Fruit fly (Drosophila melanogaster) whole organism, embryonic: Measurements from ENCODE around the gene Obp93a.
A peak's percentile ranks its signal among the peaks of the same experiment; 100 is the strongest.

Experiments used
- Ada2b ChIP-seq: fragments of 200-800 bp; sonication (Bioruptor generic); IDR thresholded peaks from 2 replicates; pipeline ENCODE4 v1.3.6; 2022; ENCODE audit warnings: missing biosample characterization, missing genetic modification characterization
- C15 ChIP-seq: fragments of 200-800 bp; sonication (Bioruptor generic); IDR thresholded peaks from 3 replicates; pipeline ENCODE4 v1.3.6; 2022; ENCODE audit warnings: missing biosample characterization, missing genetic modification characterization
- CG10147 ChIP-seq: fragments of 200-800 bp; sonication (Bioruptor generic); optimal IDR thresholded peaks from 2 replicates; lab custom pipeline; 2019; ENCODE audit warnings: missing biosample characterization, mild to moderate bottlenecking, missing genetic modification characterization, moderate library complexity
- CG10654 ChIP-seq: fragments of 200-800 bp; sonication (Bioruptor generic); optimal IDR thresholded peaks from 2 replicates; lab custom pipeline; 2016; ENCODE audit warnings: missing biosample characterization, missing genetic modification characterization
- CG11247 ChIP-seq: fragments of 200-800 bp; sonication (Bioruptor generic); IDR thresholded peaks from 2 replicates; pipeline ENCODE4 v1.3.6; 2022; ENCODE audit warnings: missing biosample characterization, missing genetic modification characterization
- CG12236 ChIP-seq: fragments of 200-800 bp; sonication (Bioruptor generic); optimal IDR thresholded peaks from 2 replicates; lab custom pipeline; 2016; ENCODE audit warnings: missing biosample characterization, missing genetic modification characterization
- CG13123 ChIP-seq: fragments of 200-800 bp; sonication (Bioruptor generic); optimal IDR thresholded peaks from 2 replicates; lab custom pipeline; 2016; ENCODE audit warnings: missing biosample characterization, missing genetic modification characterization
- CG13894 ChIP-seq: fragments of 200-800 bp; sonication (Bioruptor generic); optimal IDR thresholded peaks from 3 replicates; lab custom pipeline; 2018; ENCODE audit warnings: missing biosample characterization, mild to moderate bottlenecking, missing genetic modification characterization, moderate library complexity
- CG14710 ChIP-seq: fragments of 200-800 bp; sonication (Bioruptor generic); optimal IDR thresholded peaks from 3 replicates; lab custom pipeline; 2019; ENCODE audit warnings: missing biosample characterization, mild to moderate bottlenecking, missing genetic modification characterization, moderate library complexity
- CG15514 ChIP-seq: fragments of 200-800 bp; sonication (Bioruptor generic); optimal IDR thresholded peaks from 3 replicates; lab custom pipeline; 2017; ENCODE audit warnings: missing biosample characterization, missing genetic modification characterization, mild to moderate bottlenecking, moderate library complexity, missing genetic modification reagents
- CG16815 ChIP-seq: fragments of 200-800 bp; sonication (Bioruptor generic); optimal IDR thresholded peaks from 3 replicates; lab custom pipeline; 2017; ENCODE audit warnings: missing biosample characterization, mild to moderate bottlenecking, missing genetic modification characterization
- CG17328 ChIP-seq: fragments of 200-800 bp; sonication (Bioruptor generic); IDR thresholded peaks from 2 replicates; pipeline ENCODE4 v1.3.6; 2022; ENCODE audit warnings: missing biosample characterization, missing genetic modification characterization
- CG17568 ChIP-seq: fragments of 200-800 bp; sonication (Bioruptor generic); optimal IDR thresholded peaks from 2 replicates; lab custom pipeline; 2018; ENCODE audit warnings: missing biosample characterization, mild to moderate bottlenecking, missing genetic modification characterization, moderate library complexity
- CG31224 ChIP-seq: fragments of 200-800 bp; sonication (Bioruptor generic); IDR thresholded peaks from 2 replicates; pipeline ENCODE4 v1.3.6; 2022; ENCODE audit warnings: missing biosample characterization, missing genetic modification characterization
- CG32767 ChIP-seq: fragments of 200-800 bp; sonication (Bioruptor generic); IDR thresholded peaks from 2 replicates; pipeline ENCODE4 v1.3.6; 2022; ENCODE audit warnings: missing biosample characterization, missing genetic modification characterization
- CG32772 ChIP-seq: fragments of 200-800 bp; sonication (Bioruptor generic); IDR thresholded peaks from 2 replicates; pipeline ENCODE4 v1.3.6; 2022; ENCODE audit warnings: missing biosample characterization, missing genetic modification characterization
- CG3407 ChIP-seq: fragments of 200-800 bp; sonication (Bioruptor generic); optimal IDR thresholded peaks from 2 replicates; lab custom pipeline; 2018; ENCODE audit warnings: missing biosample characterization, mild to moderate bottlenecking, missing genetic modification characterization
- CG4328 ChIP-seq: fragments of 200-800 bp; sonication (Bioruptor generic); optimal IDR thresholded peaks from 3 replicates; lab custom pipeline; 2017; ENCODE audit warnings: missing biosample characterization, missing genetic modification reagents, missing genetic modification characterization
- CG4617 ChIP-seq: fragments of 200-800 bp; sonication (Bioruptor generic); optimal IDR thresholded peaks from 3 replicates; lab custom pipeline; 2016; ENCODE audit warnings: missing biosample characterization, missing genetic modification characterization, borderline replicate concordance
- CG4730 ChIP-seq: fragments of 200-800 bp; sonication (Bioruptor generic); IDR thresholded peaks from 2 replicates; pipeline ENCODE4 v1.3.6; 2022; ENCODE audit warnings: missing biosample characterization, missing genetic modification characterization
- CG6689 ChIP-seq: fragments of 200-800 bp; sonication (Bioruptor generic); IDR thresholded peaks from 2 replicates; pipeline ENCODE4 v1.3.6; 2022; ENCODE audit warnings: missing biosample characterization, missing genetic modification characterization
- CG6765 ChIP-seq: fragments of 200-800 bp; sonication (Bioruptor generic); optimal IDR thresholded peaks from 3 replicates; lab custom pipeline; 2017; ENCODE audit warnings: missing biosample characterization, mild to moderate bottlenecking, missing genetic modification characterization
- CG8924 ChIP-seq: fragments of 200-800 bp; optimal IDR thresholded peaks from 3 replicates; lab custom pipeline; 2019; ENCODE audit warnings: missing biosample characterization, mild to moderate bottlenecking, missing genetic modification characterization, moderate library complexity
- CG9437 ChIP-seq: fragments of 200-800 bp; sonication (Bioruptor generic); optimal IDR thresholded peaks from 2 replicates; lab custom pipeline; 2018; ENCODE audit warnings: missing biosample characterization, mild to moderate bottlenecking, missing genetic modification characterization
- CG9817 ChIP-seq: fragments of 200-800 bp; sonication (Bioruptor generic); optimal IDR thresholded peaks from 2 replicates; lab custom pipeline; 2018; ENCODE audit warnings: missing biosample characterization, mild to moderate bottlenecking, missing genetic modification characterization, moderate library complexity
- CoRest ChIP-seq: fragments of 200-800 bp; sonication (Bioruptor generic); optimal IDR thresholded peaks from 3 replicates; lab custom pipeline; 2018; ENCODE audit warnings: missing biosample characterization, mild to moderate bottlenecking, missing genetic modification characterization, moderate library complexity
- CrebB ChIP-seq: fragments of 200-800 bp; sonication (Bioruptor generic); optimal IDR thresholded peaks from 3 replicates; lab custom pipeline; 2018; ENCODE audit warnings: missing biosample characterization, mild to moderate bottlenecking, missing genetic modification characterization
- Dek ChIP-seq: fragments of 200-800 bp; sonication (Bioruptor generic); optimal IDR thresholded peaks from 3 replicates; lab custom pipeline; 2019; ENCODE audit warnings: missing biosample characterization, mild to moderate bottlenecking, missing genetic modification characterization, moderate library complexity
- Hand ChIP-seq: fragments of 200-800 bp; sonication (Bioruptor generic); optimal IDR thresholded peaks from 2 replicates; lab custom pipeline; 2017; ENCODE audit warnings: mild to moderate bottlenecking, missing biosample characterization, missing genetic modification reagents, missing genetic modification characterization
- Hr3 ChIP-seq: fragments of 200-800 bp; sonication (Bioruptor generic); optimal IDR thresholded peaks from 3 replicates; lab custom pipeline; 2016; ENCODE audit warnings: missing biosample characterization, missing genetic modification characterization
- Hr51 ChIP-seq, 2 experiments: fragments of 200-800 bp; sonication (Bioruptor generic); optimal IDR thresholded peaks; 2 replicates in 1 of 2; 3 replicates in 1 of 2; lab custom pipeline; 2016 to 2018; ENCODE audit warnings: missing biosample characterization in 2 of 2, missing genetic modification characterization in 2 of 2, mild to moderate bottlenecking in 1 of 2, moderate library complexity in 1 of 2
- NK7.1 ChIP-seq: fragments of 200-800 bp; sonication (Bioruptor generic); optimal IDR thresholded peaks from 3 replicates; lab custom pipeline; 2016; ENCODE audit warnings: missing biosample characterization, missing genetic modification characterization
- Xbp1 ChIP-seq: fragments of 200-800 bp; sonication (Bioruptor generic); optimal IDR thresholded peaks from 3 replicates; lab custom pipeline; 2016; ENCODE audit warnings: missing biosample characterization, mild to moderate bottlenecking, missing genetic modification characterization
- ap ChIP-seq: fragments of 200-800 bp; sonication (Bioruptor generic); IDR thresholded peaks from 2 replicates; pipeline ENCODE4 v1.3.6; 2022; ENCODE audit warnings: missing biosample characterization, missing genetic modification characterization
- chinmo ChIP-seq: fragments of 200-800 bp; sonication (Bioruptor generic); IDR thresholded peaks from 4 replicates; pipeline ENCODE4 v1.3.6; 2022; ENCODE audit warnings: missing biosample characterization, missing genetic modification characterization; ENCODE audit not compliant: partially characterized antibody
- ci ChIP-seq: fragments of 200-800 bp; sonication (Bioruptor generic); IDR thresholded peaks from 3 replicates; pipeline ENCODE4 v1.3.6; 2022; ENCODE audit warnings: missing biosample characterization, missing genetic modification characterization
- fd64A ChIP-seq: fragments of 200-800 bp; sonication (Bioruptor generic); optimal IDR thresholded peaks from 3 replicates; lab custom pipeline; 2018; ENCODE audit warnings: missing biosample characterization, mild to moderate bottlenecking, missing genetic modification characterization
- gcm ChIP-seq: fragments of 200-800 bp; sonication (Bioruptor generic); optimal IDR thresholded peaks from 2 replicates; lab custom pipeline; 2019; ENCODE audit warnings: missing biosample characterization, mild to moderate bottlenecking, missing genetic modification characterization, moderate library complexity
- mam ChIP-seq: fragments of 200-800 bp; sonication (Bioruptor generic); optimal IDR thresholded peaks from 3 replicates; lab custom pipeline; 2016; ENCODE audit warnings: missing biosample characterization, missing genetic modification characterization
- nau ChIP-seq: fragments of 200-800 bp; sonication (Bioruptor generic); optimal IDR thresholded peaks from 3 replicates; lab custom pipeline; 2017; ENCODE audit warnings: missing biosample characterization, mild to moderate bottlenecking, missing genetic modification characterization, missing genetic modification reagents
- onecut ChIP-seq: fragments of 200-800 bp; sonication (Bioruptor generic); IDR thresholded peaks from 2 replicates; pipeline ENCODE4 v1.3.6; 2022; ENCODE audit warnings: missing biosample characterization, missing genetic modification characterization
- pfk ChIP-seq: fragments of 200-800 bp; sonication (Bioruptor generic); optimal IDR thresholded peaks from 2 replicates; lab custom pipeline; 2018; ENCODE audit warnings: missing biosample characterization, mild to moderate bottlenecking, missing genetic modification characterization, moderate library complexity
- psq ChIP-seq: fragments of 200-800 bp; sonication (Bioruptor generic); optimal IDR thresholded peaks from 2 replicates; lab custom pipeline; 2017; ENCODE audit warnings: missing biosample characterization, missing genetic modification characterization
- ranshi ChIP-seq: fragments of 200-800 bp; sonication (Bioruptor generic); IDR thresholded peaks from 2 replicates; pipeline ENCODE4 v1.3.6; 2022; ENCODE audit warnings: missing biosample characterization, missing genetic modification characterization
- row ChIP-seq: fragments of 200-800 bp; sonication (Bioruptor generic); IDR thresholded peaks from 3 replicates; pipeline ENCODE4 v1.3.6; 2022; ENCODE audit warnings: missing biosample characterization, missing genetic modification characterization
- sd ChIP-seq: fragments of 200-800 bp; sonication (Bioruptor generic); optimal IDR thresholded peaks from 3 replicates; lab custom pipeline; 2018; ENCODE audit warnings: missing biosample characterization, mild to moderate bottlenecking, missing genetic modification characterization, moderate library complexity
- sim ChIP-seq: fragments of 200-800 bp; sonication (Bioruptor generic); IDR thresholded peaks from 2 replicates; pipeline ENCODE4 v1.3.6; 2022; ENCODE audit warnings: missing biosample characterization, missing genetic modification characterization
- slbo ChIP-seq: fragments of 200-800 bp; sonication (Bioruptor generic); IDR thresholded peaks from 2 replicates; pipeline ENCODE4 v1.3.6; 2022; ENCODE audit warnings: missing biosample characterization, missing genetic modification characterization

Gene Obp93a

DNA sequence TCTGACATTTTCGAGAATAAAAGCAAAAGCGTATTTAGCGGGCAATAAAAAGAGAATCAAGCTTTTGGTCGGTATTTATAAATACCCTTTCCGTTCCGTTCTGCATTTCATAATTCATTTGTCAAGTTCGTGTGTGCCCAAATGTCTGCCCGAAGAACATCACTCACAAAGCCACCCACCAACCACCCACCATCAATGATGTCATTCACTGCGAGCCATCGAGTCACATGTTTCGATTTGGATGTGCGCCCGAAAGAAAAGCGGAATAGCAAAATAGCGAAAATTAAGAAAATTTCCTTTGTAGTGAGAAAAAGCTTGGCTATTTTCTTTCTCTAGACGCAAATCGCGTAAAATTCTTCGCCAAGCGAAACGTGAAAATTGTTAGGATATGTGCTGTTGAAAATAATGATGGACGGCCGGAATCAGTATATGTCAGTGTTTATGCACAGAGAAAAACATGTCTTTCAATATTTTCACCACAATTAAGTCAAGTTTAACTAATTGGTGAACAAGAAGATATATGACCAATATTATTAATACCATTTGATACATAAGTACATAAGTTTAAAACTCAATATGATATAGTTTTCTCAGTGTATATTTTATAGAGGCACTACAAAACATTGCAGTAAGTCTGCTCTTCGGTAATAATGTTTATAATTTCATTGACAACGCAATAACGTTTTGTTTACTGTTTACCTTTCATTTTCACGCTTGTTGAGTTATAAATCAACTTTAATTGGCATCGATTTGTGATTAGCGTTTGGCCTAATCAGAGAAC lies 21.8 kb upstream of the Obp93a start (continued):
- TF ChIP-seq Xbp1 (peak; percentile 63), CG4617 (GFP tag; lab: Kevin White, UChicago) (peak; percentile 1), Hr3 (GFP tag; lab: Kevin White, UChicago) (peak; percentile 34), ci (GFP tag; lab: Robert Waterston, UW) (peak; percentile 56; the same call in 1 of the 3 replicates), CG15514 (GFP tag; lab: Kevin White, UChicago) (peak; percentile 46), CG9437 (GFP tag; lab: Kevin White, UChicago) (peak; percentile 7), CG17568 (GFP tag; lab: Kevin White, UChicago) (peak; percentile 41), CoRest (peak; percentile 69), ap (GFP tag; lab: Robert Waterston, UW) (peak; percentile 44; the same call in 1 of the 2 replicates), pfk (GFP tag; lab: Kevin White, UChicago) (no peak), Hand (GFP tag; lab: Kevin White, UChicago) (peak; percentile 34), CG3407 (no peak), CG16815 (GFP tag; lab: Kevin White, UChicago) (peak; percentile 8), CG10654 (GFP tag; lab: Kevin White, UChicago) (peak; percentile 20), CG13123 (GFP tag; lab: Kevin White, UChicago) (peak; percentile 2), CG13894 (no peak), CG11247 (GFP tag; lab: Robert Waterston, UW) (no peak), CG12236 (GFP tag; lab: Kevin White, UChicago) (peak; percentile 19), onecut (GFP tag; lab: Robert Waterston, UW) (no peak), CG4730 (GFP tag; lab: Robert Waterston, UW) (0 out of 2 replicates have a peak, but pooled peaks have one; percentile 36), CG32772 (GFP tag; lab: Robert Waterston, UW) (peak; percentile 58; the same call in 1 of the 2 replicates), CG6689 (GFP tag; lab: Robert Waterston, UW) (peak; percentile 53; the same call in 1 of the 2 replicates), CG9817 (peak; percentile 37), CG10147 (peak; percentile 54), CG31224 (peak; percentile 52), CG6765 (peak; percentile 32), CG8924 (tag; lab: Kevin White, UChicago) (peak; percentile 53), C15 (GFP tag; lab: Robert Waterston, UW) (0 out of 3 replicates have a peak, but pooled peaks have one; percentile 51), chinmo (peak; percentile 86; the same call in 2 of the 4 replicates), CrebB (tag; lab: Kevin White, UChicago) (peak; percentile 4), CG4328 (no peak), sd (tag; lab: Kevin White, UChicago) (peak; percentile 84), row (GFP tag; lab: Robert Waterston, UW) (peak; percentile 76), CG17328 (peak; percentile 66), CG14710 (tag; lab: Kevin White, UChicago) (peak; percentile 8), fd64A (GFP tag; lab: Kevin White, UChicago) (no peak), Dek (tag; lab: Kevin White, UChicago) (peak; percentile 42), gcm (GFP tag; lab: Kevin White, UChicago) (peak; percentile 26), nau (GFP tag; lab: Kevin White, UChicago) (peak; percentile 28), slbo (peak; percentile 77), CG32767 (no peak), Hr51 (GFP tag; optimal IDR thresholded peaks at IDR 0.05; lab: Kevin White, UChicago) (peak in 1 of 2 experiments; percentile 80), sim (0 out of 2 replicates have a peak, but pooled peaks have one; percentile 4), mam (GFP tag; lab: Kevin White, UChicago) (peak; percentile 53), psq (GFP tag; lab: Kevin White, UChicago) (no peak), Ada2b (GFP tag; lab: Robert Waterston, UW) (peak; percentile 71), NK7.1 (GFP tag; lab: Kevin White, UChicago) (peak; percentile 16), ranshi (GFP tag; lab: Robert Waterston, UW) (peak; percentile 40; the same call in 1 of the 2 replicates)
